Worm (Caenorhabditis elegans) whole organism, L2 larva: ENCODE measurements around the gene T05C12.1.

ENCODE experiments used
- ceh-16 ChIP-seq: fragments of 150-350 bp; optimal IDR thresholded peaks from 2 replicates; lab custom pipeline; 2014; ENCODE audit warnings: missing biosample characterization, missing genetic modification characterization
- nhr-11 ChIP-seq: fragments of 150-350 bp; optimal IDR thresholded peaks from 2 replicates; lab custom pipeline; 2014; ENCODE audit warnings: missing biosample characterization, missing genetic modification characterization
- skn-1 ChIP-seq: sonication (generic microtip); optimal IDR thresholded peaks from 2 replicates; lab custom pipeline; 2017; ENCODE audit warnings: missing biosample characterization, missing genetic modification characterization
- sma-3 ChIP-seq: sonication (generic microtip); optimal IDR thresholded peaks from 2 replicates; lab custom pipeline; 2016; ENCODE audit warnings: missing genetic modification reagents, missing genetic modification characterization, missing compliant biosample characterization
- snpc-4 ChIP-seq: fragments of 150-350 bp; optimal IDR thresholded peaks from 2 replicates; lab custom pipeline; 2014; ENCODE audit warnings: missing biosample characterization, missing genetic modification characterization
- zag-1 ChIP-seq: fragments of 150-350 bp; optimal IDR thresholded peaks from 2 replicates; lab custom pipeline; 2014; ENCODE audit warnings: missing biosample characterization, missing genetic modification characterization
- ztf-11 ChIP-seq: sonication (generic microtip); optimal IDR thresholded peaks from 2 replicates; lab custom pipeline; 2017; ENCODE audit warnings: missing biosample characterization, missing genetic modification characterization

- TF ChIP-seq zag-1 (tag; lab: Kevin White, UChicago): no peak
- TF ChIP-seq skn-1: no peak
- TF ChIP-seq sma-3 (GFP tag; lab: Kevin White, UChicago): no peak
- TF ChIP-seq ztf-11 (tag; lab: Kevin White, UChicago): no peak
- no peak for TF ChIP-seq snpc-4 (tag; lab: Kevin White, UChicago)
- no peak for TF ChIP-seq nhr-11 (tag; lab: Kevin White, UChicago)
- TF ChIP-seq ceh-16 (tag; lab: Kevin White, UChicago): no peak
These were observed 37.5 kb upstream of the T05C12.1 start for ce11 chrII:8135953-8136352.
